Fruit fly (Drosophila melanogaster): ENCODE results near the gene b.

The b gene

DNA sequence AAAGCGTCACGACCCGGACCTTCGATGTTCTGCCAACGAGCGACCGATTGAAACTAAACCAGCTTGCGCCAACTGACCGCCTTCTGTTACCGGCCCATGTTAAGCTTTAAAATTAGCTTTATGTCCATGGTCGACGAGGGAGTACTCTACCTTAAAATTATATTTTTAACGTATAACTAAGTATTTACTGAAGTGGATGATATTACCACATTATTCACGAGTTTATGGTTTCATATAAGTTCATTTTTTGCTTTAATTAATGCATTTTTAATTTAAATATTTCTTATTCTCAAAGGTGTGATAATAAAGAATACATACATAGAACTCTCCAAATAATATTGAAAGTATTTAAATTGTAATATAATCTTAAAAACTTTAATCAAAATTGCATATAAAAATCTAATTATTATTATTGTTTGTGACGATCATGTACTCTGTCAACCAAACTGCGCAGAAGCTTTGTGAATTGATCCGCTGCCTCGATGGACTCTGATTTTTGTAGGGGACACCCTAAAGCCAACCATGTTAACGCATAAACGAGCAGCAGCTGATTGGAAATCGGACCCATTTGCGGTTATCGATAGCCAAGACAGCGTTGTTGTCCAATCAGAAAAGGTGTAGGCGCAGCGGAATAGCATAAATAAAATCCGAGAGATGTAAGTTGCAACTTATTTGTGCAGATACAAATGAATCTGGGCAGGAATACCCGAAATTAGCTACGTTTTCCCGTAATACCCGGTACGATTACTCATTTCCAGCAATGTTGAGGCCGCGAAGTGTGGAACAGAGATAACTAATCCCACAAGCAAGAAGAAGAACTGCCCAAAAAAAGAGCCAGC, 40.7 kb upstream of the b start, which contains the start of the genes CG9008 and p38b:
Gene CG9008, minus strand, starts transcription at position 57 of the 839 bp plus-strand sequence.
Gene p38b, plus strand, starts transcription at position 581 of the 839 bp plus-strand sequence.
- TF ChIP-seq Vsx2 (GFP tag; optimal IDR thresholded peaks at IDR 0.05; ENCODE audit: partially characterized antibody) (no peak), br (GFP tag; optimal IDR thresholded peaks at IDR 0.05) (peak; percentile 42), HLH106 (tag; optimal IDR thresholded peaks at IDR 0.05) (peak; percentile 89), dsf (GFP tag; optimal IDR thresholded peaks at IDR 0.05; ENCODE audit: borderline replicate concordance) (peak; percentile 18), tai (GFP tag; optimal IDR thresholded peaks at IDR 0.05) (no peak), fru (GFP tag; optimal IDR thresholded peaks at IDR 0.05) (peak; percentile 78), GATAd (GFP tag; optimal IDR thresholded peaks at IDR 0.05) (no peak), Hnf4 (GFP tag; optimal IDR thresholded peaks at IDR 0.05) (peak; percentile 39), CG9705 (GFP tag; optimal IDR thresholded peaks at IDR 0.05) (peak; percentile 65), ey (GFP tag; optimal IDR thresholded peaks at IDR 0.05) (peak; percentile 26), Jra (GFP tag; optimal IDR thresholded peaks at IDR 0.05) (no peak), Sp1 (GFP tag; optimal IDR thresholded peaks at IDR 0.05) (peak; percentile 93), CG32264 (GFP tag; optimal IDR thresholded peaks at IDR 0.05) (peak; percentile 39), Rel (GFP tag; optimal IDR thresholded peaks at IDR 0.05) (peak; percentile 23), Rel (tag; optimal IDR thresholded peaks at IDR 0.05) (peak; percentile 8), woc (GFP tag; optimal IDR thresholded peaks at IDR 0.05) (peak; percentile 86), Myc (optimal IDR thresholded peaks at IDR 0.05) (no peak), sage (GFP tag; optimal IDR thresholded peaks at IDR 0.05) (peak; percentile 79), Hr83 (GFP tag; optimal IDR thresholded peaks at IDR 0.05; ENCODE audit: poor library complexity, severe bottlenecking) (peak; percentile 74), rgr (GFP tag; optimal IDR thresholded peaks at IDR 0.05) (peak; percentile 58), OdsH (GFP tag; optimal IDR thresholded peaks at IDR 0.05) (peak; percentile 76), psq (GFP tag; optimal IDR thresholded peaks at IDR 0.05) (peak; percentile 84), h (GFP tag; optimal IDR thresholded peaks at IDR 0.05) (peak; percentile 69), sv (GFP tag; optimal IDR thresholded peaks at IDR 0.05) (peak; percentile 65), foxo (GFP tag; optimal IDR thresholded peaks at IDR 0.05) (peak in 1 of 2 experiments; percentile 87), jim (GFP tag; optimal IDR thresholded peaks at IDR 0.05) (peak; percentile 57)

DNA sequence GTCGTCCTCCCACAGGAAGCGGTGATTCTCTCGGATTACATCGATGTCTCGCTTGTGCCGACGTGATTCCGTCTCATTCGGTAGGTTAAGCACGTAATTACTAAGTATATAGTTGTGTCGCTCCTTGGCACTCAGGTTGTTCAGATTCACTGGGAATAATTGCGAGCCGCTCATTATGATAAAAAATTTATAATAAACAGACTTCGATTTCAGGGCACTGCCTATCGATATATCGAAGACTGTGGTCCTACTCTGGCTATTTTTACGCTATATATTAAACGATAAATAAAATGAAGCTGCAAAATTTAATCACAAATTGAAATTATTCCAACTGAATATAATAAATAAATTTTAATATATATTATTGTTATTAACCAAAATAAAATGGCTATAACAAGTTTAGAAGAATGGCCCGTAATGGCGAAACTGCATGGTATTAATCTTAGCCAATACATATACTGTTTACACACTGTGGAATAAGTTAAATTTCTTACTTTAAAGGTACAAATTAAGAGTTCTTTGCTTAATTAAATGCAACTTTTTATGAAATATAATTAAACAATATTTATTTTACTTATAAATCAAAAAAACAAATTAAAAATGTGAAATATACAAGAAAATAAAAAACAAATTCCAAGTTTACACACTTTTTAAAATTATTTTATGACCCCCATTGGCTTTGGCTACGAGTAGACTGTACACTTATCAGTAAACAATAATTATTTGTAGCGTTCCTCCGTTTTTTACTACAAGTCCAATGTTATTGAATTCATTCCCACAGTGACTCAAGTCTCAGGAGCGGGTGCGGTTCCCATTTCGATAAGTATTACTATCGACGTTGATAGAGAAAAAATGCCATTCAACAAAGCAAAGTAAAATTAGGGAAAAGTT, 37.5 kb upstream of the b start, which contains the start of gene Eato:
Gene Eato, plus strand, starts transcription at position 821 of the 891 bp plus-strand sequence.
- peak; percentile 22 for TF ChIP-seq ey (GFP tag; optimal IDR thresholded peaks at IDR 0.05)
- TF ChIP-seq rgr (GFP tag; optimal IDR thresholded peaks at IDR 0.05) = peak; percentile 45
- no peak for TF ChIP-seq usp (GFP tag; optimal IDR thresholded peaks at IDR 0.05)
- TF ChIP-seq psq (GFP tag; optimal IDR thresholded peaks at IDR 0.05) = peak; percentile 25
- TF ChIP-seq Dif (GFP tag; optimal IDR thresholded peaks at IDR 0.05; ENCODE audit: partially characterized antibody) = no peak
- TF ChIP-seq Dfd (GFP tag; optimal IDR thresholded peaks at IDR 0.05) = no peak
- peak; percentile 20 for TF ChIP-seq Hnf4 (GFP tag; optimal IDR thresholded peaks at IDR 0.05)
- TF ChIP-seq foxo (GFP tag; optimal IDR thresholded peaks at IDR 0.05) = peak in 1 of 2 experiments; percentile 53
- peak; percentile 9 for TF ChIP-seq br (GFP tag; optimal IDR thresholded peaks at IDR 0.05)
- TF ChIP-seq Rel (GFP tag; optimal IDR thresholded peaks at IDR 0.05) = no peak
- peak; percentile 15 for TF ChIP-seq Rel (tag; optimal IDR thresholded peaks at IDR 0.05)
- peak; percentile 19 for TF ChIP-seq Myc (optimal IDR thresholded peaks at IDR 0.05)
- peak; percentile 17 for TF ChIP-seq OdsH (GFP tag; optimal IDR thresholded peaks at IDR 0.05)
- TF ChIP-seq Hr83 (GFP tag; optimal IDR thresholded peaks at IDR 0.05; ENCODE audit: poor library complexity, severe bottlenecking) = peak; percentile 3
- peak; percentile 41 for TF ChIP-seq jim (GFP tag; optimal IDR thresholded peaks at IDR 0.05)
- no peak for TF ChIP-seq CG32264 (GFP tag; optimal IDR thresholded peaks at IDR 0.05)
- TF ChIP-seq HLH106 (tag; optimal IDR thresholded peaks at IDR 0.05) = peak; percentile 16

- TF ChIP-seq Rel (GFP tag; optimal IDR thresholded peaks at IDR 0.05) (no peak), Rel (tag; optimal IDR thresholded peaks at IDR 0.05) (peak; percentile 99), h (GFP tag; optimal IDR thresholded peaks at IDR 0.05) (peak; percentile 44), N (GFP tag; optimal IDR thresholded peaks at IDR 0.05) (no peak)
Measured at dm6 chr2L:13784155-13784681, 36.8 kb upstream of the b start, which contains the start of gene CG16890. CG16890 (minus strand) TSS chr2L:13784338.
